Fruit fly (Drosophila melanogaster) whole organism, embryonic: ENCODE data around the gene CG15212.

Source experiments
- Asciz ChIP-seq: fragments of 200-800 bp; sonication (Bioruptor generic); optimal IDR thresholded peaks from 2 replicates; lab custom pipeline; 2017; ENCODE audit warnings: missing biosample characterization, mild to moderate bottlenecking, missing genetic modification characterization, missing genetic modification reagents
- Atf3 ChIP-seq: fragments of 200-800 bp; sonication (Bioruptor generic); optimal IDR thresholded peaks from 3 replicates; lab custom pipeline; 2016; ENCODE audit warnings: missing biosample characterization, missing genetic modification characterization
- Awh ChIP-seq: fragments of 200-800 bp; sonication (Bioruptor generic); IDR thresholded peaks from 2 replicates; pipeline ENCODE4, ENCODE4 v1.3.6; 2022; ENCODE audit warnings: missing biosample characterization, missing genetic modification characterization
- CG10431 ChIP-seq: fragments of 200-800 bp; sonication (Bioruptor generic); optimal IDR thresholded peaks from 3 replicates; lab custom pipeline; 2018; ENCODE audit warnings: missing biosample characterization, mild to moderate bottlenecking, missing genetic modification characterization
- CG10462 ChIP-seq: fragments of 200-800 bp; sonication (Bioruptor generic); optimal IDR thresholded peaks from 2 replicates; lab custom pipeline; 2016; ENCODE audit warnings: missing biosample characterization, missing genetic modification characterization
- CG12219 ChIP-seq: fragments of 200-800 bp; sonication (Bioruptor generic); optimal IDR thresholded peaks from 3 replicates; lab custom pipeline; 2018; ENCODE audit warnings: missing biosample characterization, mild to moderate bottlenecking, missing genetic modification characterization
- CG12769 ChIP-seq: fragments of 200-800 bp; sonication (Bioruptor generic); optimal IDR thresholded peaks from 2 replicates; lab custom pipeline; 2019; ENCODE audit warnings: missing biosample characterization, mild to moderate bottlenecking, missing genetic modification characterization, moderate library complexity
- CG13287 ChIP-seq: fragments of 200-800 bp; sonication (Bioruptor generic); IDR thresholded peaks from 2 replicates; pipeline ENCODE4 v1.3.6; 2022; ENCODE audit warnings: missing biosample characterization, missing genetic modification characterization; ENCODE audit not compliant: partially characterized antibody
- CG13624 ChIP-seq: fragments of 200-800 bp; sonication (Bioruptor generic); optimal IDR thresholded peaks from 2 replicates; lab custom pipeline; 2016; ENCODE audit warnings: missing biosample characterization, missing genetic modification characterization
- CG15011 ChIP-seq: fragments of 200-800 bp; sonication (Bioruptor generic); optimal IDR thresholded peaks from 3 replicates; lab custom pipeline; 2018; ENCODE audit warnings: missing biosample characterization, mild to moderate bottlenecking, missing genetic modification characterization
- CG1529 ChIP-seq: fragments of 200-800 bp; sonication (Bioruptor generic); optimal IDR thresholded peaks from 3 replicates; lab custom pipeline; 2018; ENCODE audit warnings: missing biosample characterization, missing genetic modification characterization
- CG18619 ChIP-seq: fragments of 200-800 bp; sonication (Bioruptor generic); optimal IDR thresholded peaks from 3 replicates; lab custom pipeline; 2017; ENCODE audit warnings: missing biosample characterization, mild to moderate bottlenecking, missing genetic modification characterization
- CG2202 ChIP-seq: fragments of 200-800 bp; sonication (Bioruptor generic); optimal IDR thresholded peaks from 2 replicates; lab custom pipeline; 2018; ENCODE audit warnings: missing biosample characterization, mild to moderate bottlenecking, missing genetic modification characterization
- CG31365 ChIP-seq: fragments of 200-800 bp; sonication (Bioruptor generic); optimal IDR thresholded peaks from 2 replicates; lab custom pipeline; 2018; ENCODE audit warnings: missing biosample characterization, mild to moderate bottlenecking, missing genetic modification characterization
- CG7556 ChIP-seq: fragments of 200-800 bp; sonication (Bioruptor generic); optimal IDR thresholded peaks from 2 replicates; lab custom pipeline; 2017; ENCODE audit warnings: missing biosample characterization, mild to moderate bottlenecking, missing genetic modification characterization
- CG7928 ChIP-seq: fragments of 200-800 bp; sonication (Bioruptor generic); optimal IDR thresholded peaks from 2 replicates; lab custom pipeline; 2017; ENCODE audit warnings: missing biosample characterization, mild to moderate bottlenecking, missing genetic modification characterization
- CG8388 ChIP-seq: fragments of 200-800 bp; sonication (Bioruptor generic); optimal IDR thresholded peaks from 2 replicates; lab custom pipeline; 2019; ENCODE audit warnings: missing biosample characterization, mild to moderate bottlenecking, missing genetic modification characterization, moderate library complexity
- CG9797 ChIP-seq: fragments of 200-800 bp; sonication (Bioruptor generic); optimal IDR thresholded peaks from 3 replicates; lab custom pipeline; 2018; ENCODE audit warnings: missing biosample characterization, mild to moderate bottlenecking, missing genetic modification characterization
- Deaf1 ChIP-seq: fragments of 200-800 bp; optimal IDR thresholded peaks from 3 replicates; lab custom pipeline; 2019; ENCODE audit warnings: missing biosample characterization, mild to moderate bottlenecking, missing genetic modification characterization, moderate library complexity
- E2f1 ChIP-seq: fragments of 200-800 bp; sonication (Bioruptor generic); IDR thresholded peaks from 2 replicates; pipeline ENCODE4 v1.3.6; 2022; ENCODE audit warnings: missing biosample characterization, missing genetic modification characterization
- HLHmδ ChIP-seq: fragments of 200-800 bp; sonication (Bioruptor generic); optimal IDR thresholded peaks from 2 replicates; lab custom pipeline; 2018; ENCODE audit warnings: missing biosample characterization, mild to moderate bottlenecking, missing genetic modification characterization, moderate library complexity
- Hr78 ChIP-seq, 2 experiments: fragments of 200-800 bp in 1 of 2; fragments of >200 bp in 1 of 2; sonication (Bioruptor generic) in 1 of 2; optimal IDR thresholded peaks; 2 replicates each; lab custom pipeline; 2017 to 2019; ENCODE audit warnings: missing biosample characterization in 2 of 2, missing genetic modification characterization in 2 of 2, mild to moderate bottlenecking in 1 of 2, moderate library complexity in 1 of 2
- MESR4 ChIP-seq: fragments of 200-800 bp; sonication (Bioruptor generic); optimal IDR thresholded peaks from 2 replicates; lab custom pipeline; 2018; ENCODE audit warnings: missing biosample characterization, mild to moderate bottlenecking, missing genetic modification characterization, moderate library complexity
- MTF-1 ChIP-seq: fragments of 200-800 bp; sonication (Bioruptor generic); optimal IDR thresholded peaks from 2 replicates; lab custom pipeline; 2018; ENCODE audit warnings: missing biosample characterization, mild to moderate bottlenecking, missing genetic modification characterization, borderline replicate concordance
- Mad ChIP-seq: fragments of 200-800 bp; sonication (Bioruptor generic); optimal IDR thresholded peaks from 2 replicates; lab custom pipeline; 2016; ENCODE audit warnings: missing biosample characterization, missing genetic modification characterization
- Mes4 ChIP-seq: fragments of 200-800 bp; sonication (Bioruptor generic); optimal IDR thresholded peaks from 2 replicates; lab custom pipeline; 2016; ENCODE audit warnings: missing biosample characterization, missing genetic modification characterization
- Nf-YB ChIP-seq: fragments of 200-800 bp; sonication (Bioruptor generic); optimal IDR thresholded peaks from 3 replicates; lab custom pipeline; 2019; ENCODE audit warnings: missing biosample characterization, mild to moderate bottlenecking, missing genetic modification characterization, moderate library complexity
- Ravus ChIP-seq: fragments of 200-800 bp; sonication (Bioruptor generic); IDR thresholded peaks from 2 replicates; pipeline ENCODE4 v1.3.6; 2022; ENCODE audit warnings: missing biosample characterization, missing genetic modification characterization
- Stat92E ChIP-seq, 3 experiments: fragments of >200 bp in 2 of 3; fragments of 200-800 bp in 1 of 3; sonication (Bioruptor generic) in 1 of 3; optimal IDR thresholded peaks; 2 replicates each; lab custom pipeline; 2017 to 2019; ENCODE audit warnings: missing biosample characterization in 3 of 3, missing genetic modification characterization in 3 of 3, mild to moderate bottlenecking in 1 of 3, moderate library complexity in 1 of 3
- bcd ChIP-seq: fragments of 200-800 bp; sonication (Bioruptor generic); optimal IDR thresholded peaks from 2 replicates; lab custom pipeline; 2017; ENCODE audit warnings: missing biosample characterization, mild to moderate bottlenecking, missing genetic modification characterization
- dm ChIP-seq: fragments of 200-800 bp; sonication (Bioruptor generic); optimal IDR thresholded peaks from 3 replicates; lab custom pipeline; 2016; ENCODE audit warnings: missing biosample characterization, missing genetic modification characterization
- h ChIP-seq: fragments of >200 bp; optimal IDR thresholded peaks from 2 replicates; lab custom pipeline; 2017
- ken ChIP-seq: fragments of 200-800 bp; sonication (Bioruptor generic); IDR thresholded peaks from 3 replicates; pipeline ENCODE4 v1.3.6; 2022; ENCODE audit warnings: missing biosample characterization, missing genetic modification characterization
- lmd ChIP-seq: fragments of 200-800 bp; sonication (Bioruptor generic); IDR thresholded peaks from 2 replicates; pipeline ENCODE4 v1.3.6; 2022; ENCODE audit warnings: missing biosample characterization, missing genetic modification characterization
- maf-S ChIP-seq: fragments of 200-800 bp; sonication (Bioruptor generic); optimal IDR thresholded peaks from 2 replicates; lab custom pipeline; 2016; ENCODE audit warnings: missing biosample characterization, missing genetic modification characterization
- mam ChIP-seq: fragments of 200-800 bp; sonication (Bioruptor generic); optimal IDR thresholded peaks from 3 replicates; lab custom pipeline; 2016; ENCODE audit warnings: missing biosample characterization, missing genetic modification characterization
- nau ChIP-seq: fragments of 200-800 bp; sonication (Bioruptor generic); optimal IDR thresholded peaks from 3 replicates; lab custom pipeline; 2017; ENCODE audit warnings: missing biosample characterization, mild to moderate bottlenecking, missing genetic modification characterization, missing genetic modification reagents
- pan ChIP-seq, 4 experiments: fragments of >200 bp in 3 of 4; fragments of 200-800 bp in 1 of 4; sonication (Bioruptor generic) in 1 of 4; optimal IDR thresholded peaks in 3 of 4; IDR thresholded peaks in 1 of 4; 2 replicates each; pipeline versions ENCODE4 v1.3.6 to Lab custom; 2017 to 2022; ENCODE audit warnings: missing biosample characterization in 2 of 4, missing genetic modification characterization in 2 of 4, mixed read lengths in 1 of 4
- pfk ChIP-seq: fragments of 200-800 bp; sonication (Bioruptor generic); optimal IDR thresholded peaks from 2 replicates; lab custom pipeline; 2018; ENCODE audit warnings: missing biosample characterization, mild to moderate bottlenecking, missing genetic modification characterization, moderate library complexity
- prd ChIP-seq, 3 experiments: fragments of >200 bp in 2 of 3; fragments of 200-800 bp in 1 of 3; sonication (Bioruptor generic) in 1 of 3; optimal IDR thresholded peaks in 2 of 3; IDR thresholded peaks in 1 of 3; 2 replicates in 2 of 3; 3 replicates in 1 of 3; pipeline versions ENCODE4 v1.3.6 to Lab custom; 2017 to 2022; ENCODE audit warnings: missing biosample characterization in 1 of 3, missing genetic modification characterization in 1 of 3
- sima ChIP-seq: fragments of 200-800 bp; sonication (Bioruptor generic); optimal IDR thresholded peaks from 2 replicates; lab custom pipeline; 2016; ENCODE audit warnings: missing biosample characterization, missing genetic modification characterization
- sna ChIP-seq: fragments of 200-800 bp; sonication (Bioruptor generic); IDR thresholded peaks from 2 replicates; pipeline ENCODE4 v1.3.6; 2022; ENCODE audit warnings: missing biosample characterization, missing genetic modification characterization; ENCODE audit not compliant: partially characterized antibody
- so ChIP-seq: fragments of 200-800 bp; sonication (Bioruptor generic); IDR thresholded peaks from 3 replicates; pipeline ENCODE4 v1.3.6; 2022; ENCODE audit warnings: missing biosample characterization, missing genetic modification characterization
- stwl ChIP-seq: fragments of 200-800 bp; sonication (Bioruptor generic); optimal IDR thresholded peaks from 3 replicates; lab custom pipeline; 2018; ENCODE audit warnings: missing biosample characterization, mild to moderate bottlenecking, missing genetic modification characterization, moderate library complexity
- tap ChIP-seq: fragments of 200-800 bp; optimal IDR thresholded peaks from 3 replicates; lab custom pipeline; 2019; ENCODE audit warnings: missing biosample characterization, mild to moderate bottlenecking, missing genetic modification characterization, moderate library complexity
- tgo ChIP-seq: fragments of 200-800 bp; sonication (Bioruptor generic); IDR thresholded peaks from 3 replicates; pipeline ENCODE4 v1.3.6; 2022; ENCODE audit warnings: missing biosample characterization, missing genetic modification characterization
- vnd ChIP-seq: fragments of 200-800 bp; sonication (Bioruptor generic); IDR thresholded peaks from 3 replicates; pipeline ENCODE4 v1.3.6; 2022; ENCODE audit warnings: missing biosample characterization, missing genetic modification characterization; ENCODE audit not compliant: partially characterized antibody
- wdn ChIP-seq: fragments of 200-800 bp; sonication (Bioruptor generic); IDR thresholded peaks from 2 replicates; pipeline ENCODE4 v1.3.6; 2022; ENCODE audit warnings: missing biosample characterization, missing genetic modification characterization

The CG15212 gene

DNA sequence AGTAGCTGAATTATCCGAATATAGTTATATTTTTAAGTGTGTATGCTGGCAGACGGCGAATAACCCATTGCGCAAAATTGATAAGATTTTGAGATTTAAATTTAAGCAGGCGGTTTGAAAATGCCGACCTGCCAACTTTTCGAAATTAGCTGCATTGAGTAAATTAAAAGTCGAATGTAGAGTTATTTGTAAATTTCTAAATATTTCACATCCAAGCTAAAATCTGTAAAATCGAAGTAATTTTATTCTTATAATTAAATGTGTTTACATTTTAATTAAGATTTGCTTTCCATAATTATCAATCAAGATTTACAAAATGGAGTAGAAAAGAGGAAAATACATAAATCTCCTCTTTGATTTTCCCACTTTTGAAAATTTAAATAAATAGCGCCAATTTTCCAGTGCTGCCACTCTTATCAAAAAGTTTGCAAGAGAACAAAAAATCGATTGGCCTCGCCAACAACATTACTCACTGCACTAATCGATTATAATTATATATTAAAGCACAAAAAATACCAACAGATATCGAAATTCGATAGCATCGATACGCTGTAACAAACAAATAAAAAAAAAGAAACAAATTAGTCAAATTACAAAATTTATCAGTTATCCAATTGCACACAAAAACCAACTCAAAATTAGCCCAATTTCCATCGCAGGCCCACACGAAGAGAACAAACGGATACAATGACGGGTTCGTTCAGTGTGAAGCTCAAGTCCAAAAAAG lies 2.5 kb downstream of the CG15212 start, which contains the start of gene Yod1 (continued):
- TF ChIP-seq CG12219: no peak
- TF ChIP-seq MESR4 (GFP tag; lab: Kevin White, UChicago): peak; percentile 76
- no peak for TF ChIP-seq prd (optimal IDR thresholded peaks at IDR 0.05; lab: Kevin White, UChicago)
- no peak for TF ChIP-seq prd (GFP tag; IDR thresholded peaks at IDR 0.05; lab: Robert Waterston, UW)
- no peak for TF ChIP-seq Asciz (GFP tag; lab: Kevin White, UChicago)
- no peak for TF ChIP-seq CG10431 (GFP tag; lab: Kevin White, UChicago)
- peak in 1 of 2 experiments; percentile 65 for TF ChIP-seq Hr78 (GFP tag; optimal IDR thresholded peaks at IDR 0.05; lab: Kevin White, UChicago)
- TF ChIP-seq Mes4: no peak
- no peak for TF ChIP-seq nau (GFP tag; lab: Kevin White, UChicago)
- no peak for TF ChIP-seq sima
- no peak for TF ChIP-seq maf-S
- TF ChIP-seq CG18619 (GFP tag; lab: Kevin White, UChicago): no peak
- no peak for TF ChIP-seq Mad (GFP tag; lab: Kevin White, UChicago)
- peak; percentile 97 for TF ChIP-seq stwl (tag; lab: Kevin White, UChicago)
- TF ChIP-seq h (lab: Kevin White, UChicago): no peak
- peak in 1 of 3 experiments; percentile 12 for TF ChIP-seq Stat92E (GFP tag; optimal IDR thresholded peaks at IDR 0.05; lab: Kevin White, UChicago)
- no peak for TF ChIP-seq pan (optimal IDR thresholded peaks at IDR 0.05; lab: Kevin White, UChicago)
- no peak for TF ChIP-seq pan (GFP tag; optimal IDR thresholded peaks at IDR 0.05 in 1 of 2, IDR thresholded peaks at IDR 0.05 in 1 of 2)
- TF ChIP-seq Atf3: no peak
- no peak for TF ChIP-seq HLHmδ (GFP tag; lab: Kevin White, UChicago)
- TF ChIP-seq Nf-YB: no peak
- no peak for TF ChIP-seq pfk (GFP tag; lab: Kevin White, UChicago)
- no peak for TF ChIP-seq CG7928 (GFP tag; lab: Kevin White, UChicago)
- TF ChIP-seq so: no peak
- TF ChIP-seq CG7556 (GFP tag; lab: Kevin White, UChicago): no peak
- no peak for TF ChIP-seq E2f1 (GFP tag; lab: Robert Waterston, UW)
- TF ChIP-seq CG13287 (GFP tag; lab: Robert Waterston, UW): peak; percentile 83
- TF ChIP-seq CG13624 (GFP tag; lab: Kevin White, UChicago): no peak
- no peak for TF ChIP-seq tgo (GFP tag; lab: Robert Waterston, UW)
- no peak for TF ChIP-seq Deaf1 (tag; lab: Kevin White, UChicago)
- TF ChIP-seq vnd: peak; percentile 79
- no peak for TF ChIP-seq CG12769
- no peak for TF ChIP-seq dm (GFP tag; lab: Kevin White, UChicago)
- no peak for TF ChIP-seq CG10462 (GFP tag; lab: Kevin White, UChicago)
- no peak for TF ChIP-seq tap (tag; lab: Kevin White, UChicago)
- TF ChIP-seq CG31365 (tag; lab: Kevin White, UChicago): no peak
- TF ChIP-seq CG1529 (GFP tag; lab: Kevin White, UChicago): no peak
- TF ChIP-seq wdn: no peak
- TF ChIP-seq mam: no peak
- peak; percentile 30 for TF ChIP-seq CG9797 (GFP tag; lab: Kevin White, UChicago)
- no peak for TF ChIP-seq MTF-1
- TF ChIP-seq Ravus (GFP tag; lab: Robert Waterston, UW): no peak
- TF ChIP-seq CG8388: no peak
- peak; percentile 77 for TF ChIP-seq sna (GFP tag; lab: Robert Waterston, UW)
- no peak for TF ChIP-seq lmd (GFP tag; lab: Robert Waterston, UW)
- TF ChIP-seq CG15011 (GFP tag; lab: Kevin White, UChicago): no peak
- no peak for TF ChIP-seq Awh (GFP tag; lab: Robert Waterston, UW)
- TF ChIP-seq ken (GFP tag; lab: Robert Waterston, UW): no peak
- TF ChIP-seq CG2202: no peak
- TF ChIP-seq bcd (GFP tag; lab: Kevin White, UChicago): no peak
